Worm (Caenorhabditis elegans) whole organism, mixed stage, embryonic: Measurements from ENCODE around the gene K07H8.12.

Source experiments
- M03D4.4 ChIP-seq: sonication (generic microtip); optimal IDR thresholded peaks from 2 replicates; lab custom pipeline; 2017; ENCODE audit warnings: mild to moderate bottlenecking, missing genetic modification characterization, missing compliant biosample characterization
- bed-3 ChIP-seq: fragments of 200-800 bp; sonication (Bioruptor generic); optimal IDR thresholded peaks from 3 replicates; lab custom pipeline; 2018; ENCODE audit warnings: mild to moderate bottlenecking, missing genetic modification characterization, moderate library complexity, missing compliant biosample characterization
- ceh-39 ChIP-seq: fragments of 150-350 bp; optimal IDR thresholded peaks from 2 replicates; lab custom pipeline; 2014; ENCODE audit warnings: missing biosample characterization, missing genetic modification characterization
- ceh-43 ChIP-seq: fragments of 200-800 bp; sonication (Bioruptor generic); optimal IDR thresholded peaks from 2 replicates; lab custom pipeline; 2018; ENCODE audit warnings: mild to moderate bottlenecking, missing genetic modification characterization, moderate library complexity, missing compliant biosample characterization
- ceh-83 ChIP-seq: fragments of 200-800 bp; sonication (Bioruptor generic); optimal IDR thresholded peaks from 2 replicates; lab custom pipeline; 2018; ENCODE audit warnings: mild to moderate bottlenecking, missing genetic modification characterization, missing compliant biosample characterization
- ces-1 ChIP-seq: fragments of 150-350 bp; optimal IDR thresholded peaks from 2 replicates; lab custom pipeline; 2014; ENCODE audit warnings: missing biosample characterization, missing genetic modification reagents, missing genetic modification characterization
- cnd-1 ChIP-seq: fragments of 200-800 bp; sonication (Bioruptor generic); optimal IDR thresholded peaks from 2 replicates; lab custom pipeline; 2018; ENCODE audit warnings: mild to moderate bottlenecking, missing genetic modification characterization, missing compliant biosample characterization
- drap-1 ChIP-seq: fragments of 200-800 bp; sonication (Bioruptor generic); optimal IDR thresholded peaks from 3 replicates; lab custom pipeline; 2018; ENCODE audit warnings: mild to moderate bottlenecking, missing genetic modification characterization, missing compliant biosample characterization
- elt-1 ChIP-seq: sonication (generic microtip); optimal IDR thresholded peaks from 2 replicates; lab custom pipeline; 2017; ENCODE audit warnings: missing genetic modification characterization, mild to moderate bottlenecking, missing compliant biosample characterization, antibody characterized with exemption, moderate library complexity, borderline replicate concordance; ENCODE audit not compliant: insufficient read depth
- elt-3 ChIP-seq: fragments of 150-350 bp; optimal IDR thresholded peaks from 2 replicates; lab custom pipeline; 2014; ENCODE audit warnings: missing biosample characterization, missing genetic modification characterization
- flh-1 ChIP-seq: fragments of 200-800 bp; sonication (Bioruptor generic); optimal IDR thresholded peaks from 2 replicates; lab custom pipeline; 2018; ENCODE audit warnings: mild to moderate bottlenecking, missing genetic modification characterization, moderate library complexity, missing compliant biosample characterization
- ham-2 ChIP-seq: fragments of 200-800 bp; sonication (Bioruptor generic); optimal IDR thresholded peaks from 2 replicates; lab custom pipeline; 2018; ENCODE audit warnings: mild to moderate bottlenecking, missing genetic modification characterization, missing compliant biosample characterization
- hlh-1 ChIP-seq: fragments of 150-350 bp; optimal IDR thresholded peaks from 2 replicates; lab custom pipeline; 2014; ENCODE audit warnings: missing biosample characterization, missing genetic modification reagents, missing genetic modification characterization
- lin-32 ChIP-seq: fragments of 200-800 bp; sonication (Bioruptor generic); optimal IDR thresholded peaks from 2 replicates; lab custom pipeline; 2018; ENCODE audit warnings: mild to moderate bottlenecking, missing genetic modification characterization, missing compliant biosample characterization
- lsy-2 ChIP-seq: fragments of 150-350 bp; optimal IDR thresholded peaks from 2 replicates; lab custom pipeline; 2014; ENCODE audit warnings: missing biosample characterization, missing genetic modification characterization
- mab-5 ChIP-seq: fragments of 150-350 bp; optimal IDR thresholded peaks from 2 replicates; lab custom pipeline; 2014; ENCODE audit warnings: missing biosample characterization, missing genetic modification characterization
- mep-1 ChIP-seq: fragments of 150-350 bp; optimal IDR thresholded peaks from 2 replicates; lab custom pipeline; 2017; ENCODE audit warnings: missing biosample characterization, missing genetic modification reagents, missing genetic modification characterization, inconsistent platforms
- nhr-12 ChIP-seq: fragments of 150-350 bp; optimal IDR thresholded peaks from 2 replicates; lab custom pipeline; 2014; ENCODE audit warnings: missing biosample characterization, missing genetic modification characterization
- nhr-2 ChIP-seq: fragments of 150-350 bp; optimal IDR thresholded peaks from 2 replicates; lab custom pipeline; 2014; ENCODE audit warnings: missing biosample characterization, missing genetic modification characterization
- nhr-237 ChIP-seq: fragments of 150-350 bp; optimal IDR thresholded peaks from 2 replicates; lab custom pipeline; 2014; ENCODE audit warnings: missing biosample characterization, missing genetic modification characterization
- pha-4 ChIP-seq: fragments of 150-350 bp; optimal IDR thresholded peaks from 2 replicates; lab custom pipeline; 2018; ENCODE audit warnings: missing biosample characterization, missing genetic modification reagents, missing genetic modification characterization
- sem-2 ChIP-seq: fragments of 200-800 bp; sonication (Bioruptor generic); optimal IDR thresholded peaks from 2 replicates; lab custom pipeline; 2018; ENCODE audit warnings: mild to moderate bottlenecking, missing genetic modification characterization, missing compliant biosample characterization
- snpc-4 ChIP-seq: fragments of 150-350 bp; optimal IDR thresholded peaks from 2 replicates; lab custom pipeline; 2014; ENCODE audit warnings: missing biosample characterization, missing genetic modification characterization
- tbx-8 ChIP-seq: fragments of 200-800 bp; sonication (Bioruptor generic); optimal IDR thresholded peaks from 2 replicates; lab custom pipeline; 2018; ENCODE audit warnings: mild to moderate bottlenecking, missing genetic modification characterization, moderate library complexity, missing compliant biosample characterization
- unc-120 ChIP-seq: sonication (generic microtip); optimal IDR thresholded peaks from 2 replicates; lab custom pipeline; 2017; ENCODE audit warnings: missing genetic modification characterization, missing compliant biosample characterization; ENCODE audit not compliant: poor library complexity, severe bottlenecking
- unc-39 ChIP-seq: fragments of 150-350 bp; optimal IDR thresholded peaks from 2 replicates; lab custom pipeline; 2014; ENCODE audit warnings: missing biosample characterization, missing genetic modification characterization
- unc-62 ChIP-seq: fragments of 150-350 bp; optimal IDR thresholded peaks from 2 replicates; lab custom pipeline; 2014; ENCODE audit warnings: missing biosample characterization, missing genetic modification reagents, missing genetic modification characterization
- zip-8 ChIP-seq: fragments of 150-350 bp; optimal IDR thresholded peaks from 2 replicates; lab custom pipeline; 2014; ENCODE audit warnings: missing biosample characterization, missing genetic modification characterization
- ztf-11 ChIP-seq: fragments of 150-350 bp; optimal IDR thresholded peaks from 2 replicates; lab custom pipeline; 2014; ENCODE audit warnings: missing biosample characterization, missing genetic modification characterization

The K07H8.12 gene

DNA sequence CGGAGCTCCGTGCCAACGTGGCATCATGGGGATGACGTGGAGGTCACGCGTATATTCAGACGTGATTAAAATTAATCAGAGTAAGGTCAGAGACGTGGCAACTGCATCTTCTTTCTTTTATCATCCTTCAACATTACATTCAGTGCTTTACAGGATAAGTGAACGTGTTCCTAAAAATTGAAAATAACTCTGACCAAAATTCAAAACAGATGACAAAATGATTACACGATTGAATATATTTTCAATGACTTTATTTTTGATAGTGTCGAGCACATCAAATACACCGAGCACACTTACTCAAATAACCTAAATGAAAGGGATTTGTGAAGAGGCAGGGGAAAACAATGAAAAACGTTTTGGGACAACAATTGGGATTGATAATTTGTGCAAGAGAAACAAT is 9.8 kb upstream of the K07H8.12 start, which contains the start of gene K07H8.9:
Gene K07H8.9 (minus strand): TSS at position 125 of the 400 bp plus-strand sequence.
- TF ChIP-seq nhr-237 (tag; lab: Kevin White, UChicago) (no peak), zip-8 (tag; lab: Kevin White, UChicago) (no peak), lsy-2 (tag; lab: Kevin White, UChicago) (no peak), hlh-1 (tag; lab: Kevin White, UChicago) (no peak), ham-2 (no peak), unc-120 (tag; lab: Kevin White, UChicago) (no peak), ces-1 (no peak), mab-5 (tag; lab: Kevin White, UChicago) (no peak), unc-62 (GFP tag; lab: Kevin White, UChicago) (no peak), mep-1 (tag; lab: Kevin White, UChicago) (no peak), bed-3 (no peak), elt-1 (no peak), ceh-43 (no peak), unc-39 (tag; lab: Kevin White, UChicago) (no peak), pha-4 (tag; lab: Kevin White, UChicago) (no peak), sem-2 (GFP tag; lab: Kevin White, UChicago) (no peak), M03D4.4 (tag; lab: Kevin White, UChicago) (no peak), nhr-2 (tag; lab: Kevin White, UChicago) (no peak), elt-3 (tag; lab: Kevin White, UChicago) (no peak), nhr-12 (no peak)

DNA sequence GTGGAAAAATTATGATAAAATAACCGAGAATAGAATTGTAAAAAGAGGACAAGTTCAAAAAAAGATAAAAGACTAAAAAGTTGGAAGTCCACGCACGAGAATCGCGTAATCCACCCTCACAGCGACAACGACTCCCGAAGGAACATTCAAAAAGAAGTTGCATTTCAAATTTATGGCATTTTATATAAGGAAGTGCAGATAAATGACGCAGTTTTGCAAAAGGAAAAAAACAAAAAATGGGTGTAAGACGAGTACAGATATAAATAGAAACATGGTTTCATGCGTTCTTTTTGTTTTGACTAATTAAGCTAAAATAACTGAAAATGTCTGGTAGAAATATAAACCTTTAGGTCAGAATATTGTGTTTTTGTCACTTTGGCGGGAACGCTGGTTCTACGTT is 6.7 kb upstream of the K07H8.12 start:
- TF ChIP-seq lsy-2 (tag; lab: Kevin White, UChicago) (no peak), elt-1 (no peak), tbx-8 (GFP tag; lab: Kevin White, UChicago) (no peak)
- TF ChIP-seq, all 35 proteins: peak for 0

DNA sequence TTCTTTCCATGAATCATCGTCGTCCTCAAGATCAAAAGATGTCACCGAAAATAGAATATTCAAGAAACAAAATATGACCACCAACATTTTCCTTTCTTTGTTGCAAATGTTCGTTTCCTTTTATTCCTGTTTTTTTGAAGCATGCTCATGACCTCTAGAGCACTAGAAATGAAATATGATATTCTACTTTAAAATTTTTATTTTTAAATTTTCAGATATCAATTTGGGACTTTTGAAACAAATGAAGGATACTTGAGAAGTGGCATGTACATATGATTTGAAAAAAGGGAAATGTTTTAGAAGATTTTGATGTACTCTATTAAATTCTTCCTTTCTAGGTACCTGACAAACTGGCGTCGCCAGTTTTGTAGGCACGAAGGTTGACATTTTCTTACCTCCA is 1.3 kb downstream of the K07H8.12 start, which contains the start of gene K07H8.11:
Gene K07H8.11 (minus strand): TSS at position 101 of the 400 bp plus-strand sequence.
- TF ChIP-seq flh-1 = no peak
- TF ChIP-seq elt-1 = no peak
- no peak for TF ChIP-seq mab-5 (tag; lab: Kevin White, UChicago)
- no peak for TF ChIP-seq ztf-11
- no peak for TF ChIP-seq nhr-2 (tag; lab: Kevin White, UChicago)
- TF ChIP-seq unc-120 (tag; lab: Kevin White, UChicago) = no peak
- TF ChIP-seq zip-8 (tag; lab: Kevin White, UChicago) = no peak
- no peak for TF ChIP-seq nhr-12

DNA sequence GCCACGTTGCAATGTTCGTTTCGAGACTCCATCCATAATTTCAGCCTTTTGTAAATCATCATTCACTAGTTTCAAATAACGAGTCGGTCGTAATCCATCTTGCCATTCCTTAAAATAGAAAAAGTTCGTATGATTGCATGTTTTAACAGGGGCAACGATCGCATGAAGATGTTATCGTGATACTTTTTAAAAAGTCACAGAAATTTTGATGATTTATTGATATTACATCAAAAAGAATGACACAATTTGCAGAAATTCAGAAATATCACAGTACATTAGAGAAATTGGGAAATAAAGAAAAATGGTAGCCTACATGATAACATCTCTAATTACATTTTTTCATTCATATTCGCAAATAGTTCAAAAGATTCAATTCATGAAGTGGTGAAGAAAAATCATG is 3.2 kb downstream of the K07H8.12 start:
- TF ChIP-seq cnd-1 (tag; lab: Kevin White, UChicago) = no peak
- no peak for TF ChIP-seq ham-2
- TF ChIP-seq drap-1 (GFP tag; lab: Kevin White, UChicago) = no peak
- no peak for TF ChIP-seq lsy-2 (tag; lab: Kevin White, UChicago)
- no peak for TF ChIP-seq elt-1
- no peak for TF ChIP-seq tbx-8 (GFP tag; lab: Kevin White, UChicago)
- no peak for TF ChIP-seq ceh-83 (GFP tag; lab: Kevin White, UChicago)
- TF ChIP-seq lin-32 (GFP tag; lab: Kevin White, UChicago) = no peak
- no peak for TF ChIP-seq snpc-4 (tag; lab: Kevin White, UChicago)
- TF ChIP-seq nhr-12 = no peak
- TF ChIP-seq ces-1 = no peak
- TF ChIP-seq sem-2 (GFP tag; lab: Kevin White, UChicago) = no peak
- no peak for TF ChIP-seq ceh-39 (tag; lab: Kevin White, UChicago)
- TF ChIP-seq unc-39 (tag; lab: Kevin White, UChicago) = no peak
- TF ChIP-seq nhr-2 (tag; lab: Kevin White, UChicago) = no peak

DNA sequence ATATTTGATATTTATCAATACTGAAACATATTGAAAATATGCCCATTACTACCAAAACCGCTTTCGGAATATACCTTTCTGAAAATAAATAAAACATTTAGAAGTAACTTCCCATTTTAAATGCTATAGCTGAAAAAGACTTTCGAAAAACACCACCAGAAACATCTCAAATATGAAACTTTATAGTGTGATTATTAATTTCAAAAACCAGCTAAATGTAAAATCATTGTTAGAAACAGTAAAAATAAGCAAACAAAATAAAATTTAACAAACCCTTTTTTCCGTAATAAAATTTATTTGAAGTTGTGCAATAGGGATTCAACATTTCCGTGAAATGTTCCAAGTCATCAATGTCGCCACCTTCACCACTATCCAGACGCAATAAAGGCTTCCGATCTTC is 8.5 kb downstream of the K07H8.12 start, which contains the start of the genes K07H8.5 and K07H8.8:
Gene K07H8.5 (plus strand): TSS at position 301 of the 400 bp plus-strand sequence.
Gene K07H8.8 (minus strand): TSS at position 389 of the 400 bp plus-strand sequence.
- TF ChIP-seq mab-5 (tag; lab: Kevin White, UChicago) (no peak), cnd-1 (tag; lab: Kevin White, UChicago) (no peak), unc-120 (tag; lab: Kevin White, UChicago) (no peak), ham-2 (no peak)
- TF ChIP-seq, all 35 proteins: peak for 0
